Worm (Caenorhabditis elegans): ENCODE measurements around the gene Y64G10A.7.

- TF ChIP-seq F13C5.2 (tag; optimal IDR thresholded peaks at IDR 0.05) (no peak), ceh-13 (GFP tag; optimal IDR thresholded peaks at IDR 0.05) (no peak), tbx-37 (GFP tag; conservative IDR thresholded peaks at IDR 0.05) (no peak), flt-1 (GFP tag; IDR thresholded peaks at IDR 0.05) (no peak), tra-4 (tag; optimal IDR thresholded peaks at IDR 0.05) (no peak), hmg-4 (GFP tag; optimal IDR thresholded peaks at IDR 0.05) (no peak), tbx-11 (GFP tag; IDR thresholded peaks at IDR 0.05) (no peak)
Measured at ce11 chrIV:14255605-14256004, 36.1 kb upstream of the Y64G10A.7 start.

Measured in whole organism, early embryonic.